Fruit fly (Drosophila melanogaster) whole organism, wandering third instar larva: ENCODE measurements around the gene Desat2.
A peak's percentile ranks its signal among the peaks of the same experiment; 100 is the strongest.

Experiments used
- CG9705 ChIP-seq: fragments of 200-800 bp; sonication (Bioruptor generic); optimal IDR thresholded peaks from 2 replicates; lab custom pipeline; 2018; ENCODE audit warnings: missing biosample characterization, mild to moderate bottlenecking, missing genetic modification characterization
- Dif ChIP-seq: fragments of 200-275, 200-300 bp; sonication (Bioruptor generic); optimal IDR thresholded peaks from 2 replicates; lab custom pipeline; 2018; ENCODE audit warnings: missing biosample characterization, missing genetic modification characterization; ENCODE audit not compliant: partially characterized antibody
- Jra ChIP-seq: sonication (Bioruptor generic); optimal IDR thresholded peaks from 2 replicates; lab custom pipeline; 2016; ENCODE audit warnings: missing biosample characterization, missing genetic modification characterization
- Mio ChIP-seq: sonication (Bioruptor generic); optimal IDR thresholded peaks from 2 replicates; lab custom pipeline; 2016; ENCODE audit warnings: missing biosample characterization, missing genetic modification characterization
- Vsx2 ChIP-seq: fragments of 200-300, 225-300 bp; sonication (Bioruptor generic); optimal IDR thresholded peaks from 2 replicates; lab custom pipeline; 2018; ENCODE audit warnings: missing biosample characterization, missing genetic modification characterization; ENCODE audit not compliant: partially characterized antibody
- fru ChIP-seq: fragments of 200-800 bp; sonication (Bioruptor generic); optimal IDR thresholded peaks from 3 replicates; lab custom pipeline; 2016; ENCODE audit warnings: missing biosample characterization, mild to moderate bottlenecking, missing genetic modification characterization

dm6 chr3R:12425510-12426309 lies 10.3 kb upstream of the Desat2 start, which contains the start of gene Pp1-87B:
- TF ChIP-seq Vsx2 (GFP tag; lab: Kevin White, UChicago) (no peak), CG9705 (GFP tag; lab: Kevin White, UChicago) (peak; percentile 38), fru (GFP tag; lab: Kevin White, UChicago) (no peak), Jra (no peak), Mio (GFP tag; lab: Kevin White, UChicago) (no peak), Dif (GFP tag; lab: Kevin White, UChicago) (no peak)
